Worm (Caenorhabditis elegans): ENCODE measurements around the gene R05A10.2.

- TF ChIP-seq hnd-1 (tag; optimal IDR thresholded peaks at IDR 0.05) (no peak), B0310.2 (tag; optimal IDR thresholded peaks at IDR 0.05) (no peak)
Observed at ce11 chrIV:14186264-14186663, 9.2 kb downstream of the R05A10.2 start.

Measured in whole organism, early embryonic.